Fruit fly (Drosophila melanogaster) whole organism, embryonic: Measurements from ENCODE around the gene Mics1.

Source experiments
- B-H2 ChIP-seq: fragments of 200-800 bp; sonication (Bioruptor generic); optimal IDR thresholded peaks from 2 replicates; lab custom pipeline; 2018; ENCODE audit warnings: missing biosample characterization, mild to moderate bottlenecking, missing genetic modification characterization
- BEAF-32 ChIP-seq: fragments of 200-800 bp; sonication (Bioruptor generic); optimal IDR thresholded peaks from 3 replicates; lab custom pipeline; 2017; ENCODE audit warnings: missing biosample characterization, missing genetic modification characterization, mild to moderate bottlenecking, moderate library complexity, missing genetic modification reagents
- CG11093 ChIP-seq: fragments of 200-800 bp; sonication (Bioruptor generic); IDR thresholded peaks from 3 replicates; pipeline ENCODE4 v1.3.6; 2022; ENCODE audit warnings: missing biosample characterization, missing genetic modification characterization
- CG11398 ChIP-seq: fragments of 200-800 bp; sonication (Bioruptor generic); optimal IDR thresholded peaks from 2 replicates; lab custom pipeline; 2016; ENCODE audit warnings: missing biosample characterization, missing genetic modification characterization
- CG14710 ChIP-seq: fragments of 200-800 bp; sonication (Bioruptor generic); optimal IDR thresholded peaks from 3 replicates; lab custom pipeline; 2019; ENCODE audit warnings: missing biosample characterization, mild to moderate bottlenecking, missing genetic modification characterization, moderate library complexity
- CG17802 ChIP-seq: fragments of 200-800 bp; sonication (Bioruptor generic); optimal IDR thresholded peaks from 2 replicates; lab custom pipeline; 2018; ENCODE audit warnings: missing biosample characterization, mild to moderate bottlenecking, missing genetic modification characterization, moderate library complexity
- CG17829 ChIP-seq: fragments of 200-800 bp; optimal IDR thresholded peaks from 2 replicates; lab custom pipeline; 2019; ENCODE audit warnings: missing biosample characterization, mild to moderate bottlenecking, missing genetic modification characterization, moderate library complexity
- CG18764 ChIP-seq: fragments of 200-800 bp; sonication (Bioruptor generic); optimal IDR thresholded peaks from 3 replicates; lab custom pipeline; 2016; ENCODE audit warnings: missing biosample characterization, missing genetic modification characterization
- CG2116 ChIP-seq: fragments of 200-800 bp; sonication (Bioruptor generic); optimal IDR thresholded peaks from 3 replicates; lab custom pipeline; 2018; ENCODE audit warnings: missing biosample characterization, mild to moderate bottlenecking, missing genetic modification characterization
- CG30020 ChIP-seq: fragments of 200-800 bp; optimal IDR thresholded peaks from 2 replicates; lab custom pipeline; 2019; ENCODE audit warnings: missing biosample characterization, mild to moderate bottlenecking, missing genetic modification characterization, moderate library complexity
- CG3065 ChIP-seq: fragments of 200-800 bp; sonication (Bioruptor generic); optimal IDR thresholded peaks from 2 replicates; lab custom pipeline; 2016; ENCODE audit warnings: missing biosample characterization, missing genetic modification characterization
- CG34224 ChIP-seq: fragments of 200-800 bp; sonication (Bioruptor generic); IDR thresholded peaks from 3 replicates; pipeline ENCODE4 v1.3.6; 2022; ENCODE audit warnings: missing biosample characterization, missing genetic modification characterization; ENCODE audit not compliant: partially characterized antibody
- CG3726 ChIP-seq: fragments of 200-800 bp; sonication (Bioruptor generic); IDR thresholded peaks from 3 replicates; pipeline ENCODE4, ENCODE4 v1.3.6; 2022; ENCODE audit warnings: missing biosample characterization, missing genetic modification characterization
- CG3995 ChIP-seq: fragments of 200-800 bp; sonication (Bioruptor generic); optimal IDR thresholded peaks from 3 replicates; lab custom pipeline; 2016; ENCODE audit warnings: missing biosample characterization, missing genetic modification characterization
- CG6654 ChIP-seq: fragments of 200-800 bp; sonication (Bioruptor generic); optimal IDR thresholded peaks from 2 replicates; lab custom pipeline; 2017; ENCODE audit warnings: missing biosample characterization, mild to moderate bottlenecking, missing genetic modification characterization
- CG6683 ChIP-seq: fragments of 200-800 bp; sonication (Bioruptor generic); optimal IDR thresholded peaks from 2 replicates; lab custom pipeline; 2017; ENCODE audit warnings: missing biosample characterization, mild to moderate bottlenecking, missing genetic modification characterization, missing genetic modification reagents
- CG9932 ChIP-seq: fragments of 200-800 bp; sonication (Bioruptor generic); IDR thresholded peaks from 2 replicates; pipeline ENCODE4 v1.3.6; 2022; ENCODE audit warnings: missing biosample characterization, missing genetic modification characterization
- Dll ChIP-seq: fragments of 200-800 bp; sonication (Bioruptor generic); IDR thresholded peaks from 4 replicates; pipeline ENCODE4 v1.3.6; 2022; ENCODE audit warnings: missing biosample characterization, missing genetic modification characterization; ENCODE audit not compliant: partially characterized antibody
- Dp ChIP-seq: fragments of 200-800 bp; sonication (Bioruptor generic); optimal IDR thresholded peaks from 2 replicates; lab custom pipeline; 2018; ENCODE audit warnings: missing biosample characterization, mild to moderate bottlenecking, missing genetic modification characterization, moderate library complexity
- Dref ChIP-seq: fragments of 200-800 bp; sonication (Bioruptor generic); IDR thresholded peaks from 2 replicates; pipeline ENCODE4 v1.3.6; 2022; ENCODE audit warnings: missing biosample characterization, missing genetic modification characterization
- Drgx ChIP-seq: fragments of 200-800 bp; sonication (Bioruptor generic); IDR thresholded peaks from 2 replicates; pipeline ENCODE4 v1.3.6; 2022; ENCODE audit warnings: missing biosample characterization, missing genetic modification characterization
- Ets65A ChIP-seq: fragments of 200-800 bp; sonication (Bioruptor generic); peaks from one replicate; lab custom pipeline; 2016; ENCODE audit warnings: missing biosample characterization, missing genetic modification characterization
- Fer1 ChIP-seq: fragments of 200-800 bp; sonication (Bioruptor generic); optimal IDR thresholded peaks from 2 replicates; lab custom pipeline; 2017; ENCODE audit warnings: missing biosample characterization, mild to moderate bottlenecking, missing genetic modification characterization
- Gug ChIP-seq: fragments of 200-800 bp; sonication (Bioruptor generic); IDR thresholded peaks from 4 replicates; pipeline ENCODE4 v1.3.6; 2022; ENCODE audit warnings: missing biosample characterization, missing genetic modification characterization
- HmgD ChIP-seq: fragments of 200-800 bp; sonication (Bioruptor generic); optimal IDR thresholded peaks from 3 replicates; lab custom pipeline; 2016; ENCODE audit warnings: missing biosample characterization, missing genetic modification characterization
- MTF-1 ChIP-seq: fragments of 200-800 bp; sonication (Bioruptor generic); optimal IDR thresholded peaks from 2 replicates; lab custom pipeline; 2018; ENCODE audit warnings: missing biosample characterization, mild to moderate bottlenecking, missing genetic modification characterization, borderline replicate concordance
- Meics ChIP-seq: fragments of 200-800 bp; sonication (Bioruptor generic); optimal IDR thresholded peaks from 2 replicates; lab custom pipeline; 2017; ENCODE audit warnings: missing biosample characterization, mild to moderate bottlenecking, missing genetic modification characterization
- NC2α ChIP-seq: fragments of 200-800 bp; sonication (Bioruptor generic); optimal IDR thresholded peaks from 2 replicates; lab custom pipeline; 2016; ENCODE audit warnings: missing biosample characterization, missing genetic modification characterization
- Nf-YC ChIP-seq: fragments of 200-800 bp; optimal IDR thresholded peaks from 3 replicates; lab custom pipeline; 2019; ENCODE audit warnings: missing biosample characterization, mild to moderate bottlenecking, missing genetic modification characterization, moderate library complexity
- Opbp ChIP-seq: fragments of 200-800 bp; sonication (Bioruptor generic); IDR thresholded peaks from 3 replicates; pipeline ENCODE4 v1.3.6; 2022; ENCODE audit warnings: missing biosample characterization, missing genetic modification characterization; ENCODE audit not compliant: partially characterized antibody
- Optix ChIP-seq: fragments of 200-800 bp; sonication (Bioruptor generic); IDR thresholded peaks from 3 replicates; pipeline ENCODE4 v1.3.6; 2022; ENCODE audit warnings: missing biosample characterization, missing genetic modification characterization
- Pdp1 ChIP-seq, 2 experiments: fragments of 200-800 bp; sonication (Bioruptor generic); optimal IDR thresholded peaks; 3 replicates each; lab custom pipeline; 2016; ENCODE audit warnings: missing biosample characterization in 2 of 2, missing genetic modification characterization in 2 of 2, mild to moderate bottlenecking in 1 of 2, moderate library complexity in 1 of 2
- Stat92E ChIP-seq, 3 experiments: fragments of >200 bp in 2 of 3; fragments of 200-800 bp in 1 of 3; sonication (Bioruptor generic) in 1 of 3; optimal IDR thresholded peaks; 2 replicates each; lab custom pipeline; 2017 to 2019; ENCODE audit warnings: missing biosample characterization in 3 of 3, missing genetic modification characterization in 3 of 3, mild to moderate bottlenecking in 1 of 3, moderate library complexity in 1 of 3
- ab ChIP-seq: fragments of 200-800 bp; sonication (Bioruptor generic); optimal IDR thresholded peaks from 2 replicates; lab custom pipeline; 2016; ENCODE audit warnings: missing biosample characterization, missing genetic modification characterization
- aop ChIP-seq: fragments of 200-800 bp; sonication (Bioruptor generic); IDR thresholded peaks from 2 replicates; pipeline ENCODE4 v1.3.6; 2022; ENCODE audit warnings: missing biosample characterization, missing genetic modification characterization
- ara ChIP-seq: fragments of 200-800 bp; sonication (Bioruptor generic); IDR thresholded peaks from 2 replicates; pipeline ENCODE4 v1.3.6; 2022; ENCODE audit warnings: missing biosample characterization, missing genetic modification characterization
- cg ChIP-seq: fragments of 200-800 bp; sonication (Bioruptor generic); optimal IDR thresholded peaks from 3 replicates; lab custom pipeline; 2019; ENCODE audit warnings: missing biosample characterization, mild to moderate bottlenecking, missing genetic modification characterization, moderate library complexity
- ewg ChIP-seq: fragments of 200-800 bp; sonication (Bioruptor generic); optimal IDR thresholded peaks from 3 replicates; lab custom pipeline; 2017; ENCODE audit warnings: mild to moderate bottlenecking, missing biosample characterization, missing genetic modification reagents, missing genetic modification characterization
- ftz-f1 ChIP-seq: fragments of 200-800 bp; sonication (Bioruptor generic); optimal IDR thresholded peaks from 2 replicates; lab custom pipeline; 2016; ENCODE audit warnings: missing biosample characterization, missing genetic modification characterization
- gce ChIP-seq: fragments of 200-800 bp; sonication (Bioruptor generic); IDR thresholded peaks from 3 replicates; pipeline ENCODE4 v1.3.6; 2022; ENCODE audit warnings: missing biosample characterization, missing genetic modification characterization
- gfzf ChIP-seq: fragments of 200-800 bp; sonication (Bioruptor generic); optimal IDR thresholded peaks from 2 replicates; lab custom pipeline; 2016; ENCODE audit warnings: missing biosample characterization, mild to moderate bottlenecking, missing genetic modification characterization, moderate library complexity
- her ChIP-seq: fragments of 200-800 bp; sonication (Bioruptor generic); optimal IDR thresholded peaks from 2 replicates; lab custom pipeline; 2016; ENCODE audit warnings: missing biosample characterization, missing genetic modification characterization
- klu ChIP-seq: fragments of 200-800 bp; sonication (Bioruptor generic); IDR thresholded peaks from 2 replicates; pipeline ENCODE4 v1.3.6; 2022; ENCODE audit warnings: missing biosample characterization, missing genetic modification characterization
- nmo ChIP-seq: fragments of 200-800 bp; sonication (Bioruptor generic); optimal IDR thresholded peaks from 2 replicates; lab custom pipeline; 2018; ENCODE audit warnings: missing biosample characterization, mild to moderate bottlenecking, missing genetic modification characterization, moderate library complexity
- otp ChIP-seq: fragments of 200-800 bp; sonication (Bioruptor generic); IDR thresholded peaks from 3 replicates; pipeline ENCODE4, ENCODE4 v1.3.6; 2022; ENCODE audit warnings: missing biosample characterization, missing genetic modification characterization
- phol ChIP-seq: fragments of 200-800 bp; sonication (Bioruptor generic); optimal IDR thresholded peaks from 3 replicates; lab custom pipeline; 2018; ENCODE audit warnings: missing biosample characterization, mild to moderate bottlenecking, missing genetic modification characterization, moderate library complexity
- row ChIP-seq: fragments of 200-800 bp; sonication (Bioruptor generic); IDR thresholded peaks from 3 replicates; pipeline ENCODE4 v1.3.6; 2022; ENCODE audit warnings: missing biosample characterization, missing genetic modification characterization
- tgo ChIP-seq: fragments of 200-800 bp; sonication (Bioruptor generic); IDR thresholded peaks from 3 replicates; pipeline ENCODE4 v1.3.6; 2022; ENCODE audit warnings: missing biosample characterization, missing genetic modification characterization
- tio ChIP-seq: fragments of 200-800 bp; sonication (Bioruptor generic); optimal IDR thresholded peaks from 2 replicates; lab custom pipeline; 2017; ENCODE audit warnings: missing biosample characterization, missing genetic modification characterization, inconsistent platforms
- zen ChIP-seq: fragments of 200-800 bp; sonication (Bioruptor generic); optimal IDR thresholded peaks from 3 replicates; lab custom pipeline; 2018; ENCODE audit warnings: missing biosample characterization, mild to moderate bottlenecking, missing genetic modification characterization, moderate library complexity

The Mics1 gene

dm6 chr3R:7530184-7530821 lies 28.1 kb upstream of the Mics1 start, which contains the start of the genes Rtnl2 and alphaTub84D (continued):
- TF ChIP-seq Gug (GFP tag; lab: Robert Waterston, UW) (no peak), Drgx (GFP tag; lab: Robert Waterston, UW) (no peak), Pdp1 (GFP tag; optimal IDR thresholded peaks at IDR 0.05; lab: Kevin White, UChicago) (peak in 1 of 2 experiments; percentile 73), CG18764 (GFP tag; lab: Kevin White, UChicago) (no peak), CG3726 (GFP tag; lab: Robert Waterston, UW) (no peak), phol (tag; lab: Kevin White, UChicago) (peak; percentile 29), Dref (peak; percentile 76), CG3065 (no peak), cg (no peak), Stat92E (GFP tag; optimal IDR thresholded peaks at IDR 0.05; lab: Kevin White, UChicago) (no peak), Fer1 (no peak), CG17802 (tag; lab: Kevin White, UChicago) (no peak), Opbp (GFP tag; lab: Robert Waterston, UW) (no peak), Ets65A (peak; percentile 36), CG6683 (no peak), Dll (GFP tag; lab: Robert Waterston, UW) (0 out of 4 replicates have a peak, but pooled peaks have one; percentile 40), ewg (GFP tag; lab: Kevin White, UChicago) (peak; percentile 85), HmgD (no peak), gce (GFP tag; lab: Robert Waterston, UW) (no peak), nmo (GFP tag; lab: Kevin White, UChicago) (peak; percentile 38), CG17829 (tag; lab: Kevin White, UChicago) (no peak), NC2α (no peak), gfzf (peak; percentile 77), MTF-1 (GFP tag; lab: Kevin White, UChicago) (no peak), klu (GFP tag; lab: Robert Waterston, UW) (no peak), tio (GFP tag; lab: Kevin White, UChicago) (no peak), CG34224 (GFP tag; lab: Robert Waterston, UW) (no peak), Optix (GFP tag; lab: Robert Waterston, UW) (no peak), row (peak; percentile 42; the same call in 2 of the 3 replicates), CG3995 (GFP tag; lab: Kevin White, UChicago) (peak; percentile 7), her (no peak), ab (no peak), ftz-f1 (GFP tag; lab: Kevin White, UChicago) (no peak), zen (tag; lab: Kevin White, UChicago) (peak; percentile 9), ara (GFP tag; lab: Robert Waterston, UW) (no peak), Nf-YC (tag; lab: Kevin White, UChicago) (no peak), CG14710 (tag; lab: Kevin White, UChicago) (peak; percentile 79), B-H2 (GFP tag; lab: Kevin White, UChicago) (no peak), CG11093 (GFP tag; lab: Robert Waterston, UW) (no peak), Dp (GFP tag; lab: Kevin White, UChicago) (peak; percentile 79), Meics (GFP tag; lab: Kevin White, UChicago) (no peak), otp (GFP tag; lab: Robert Waterston, UW) (no peak), CG11398 (GFP tag; lab: Kevin White, UChicago) (no peak), BEAF-32 (GFP tag; lab: Kevin White, UChicago) (peak; percentile 49), CG6654 (GFP tag; lab: Kevin White, UChicago) (no peak), CG30020 (tag; lab: Kevin White, UChicago) (peak; percentile 57), CG2116 (GFP tag; lab: Kevin White, UChicago) (peak; percentile 77), tgo (GFP tag; lab: Robert Waterston, UW) (no peak), CG9932 (no peak), aop (GFP tag; lab: Robert Waterston, UW) (no peak)
